Fruit fly (Drosophila melanogaster): ENCODE data around the gene Cypl.
A peak's percentile ranks its signal among the peaks of the same experiment; 100 is the strongest.

The Cypl gene

DNA sequence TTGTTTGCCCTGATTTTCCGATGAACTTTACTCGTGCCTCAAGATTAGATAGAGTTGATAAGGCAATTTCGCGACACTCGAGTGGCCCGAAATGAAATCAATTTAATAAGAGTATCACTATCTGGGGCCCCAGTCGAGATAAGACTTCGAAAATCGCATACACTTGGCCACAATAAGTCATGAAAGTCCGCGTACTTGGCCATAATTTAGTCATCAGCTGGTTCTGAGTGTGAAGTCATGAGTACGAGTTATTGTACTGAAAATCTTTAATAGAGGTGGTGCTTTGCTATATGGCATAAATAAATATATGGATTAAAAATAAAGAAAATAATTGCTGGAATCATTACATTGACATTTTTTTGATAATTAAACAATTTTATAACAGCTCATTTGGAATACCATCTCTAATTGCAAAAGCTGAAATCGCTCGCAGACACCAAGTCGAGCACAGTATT is 30.9 kb downstream of the Cypl start:
- TF ChIP-seq CG17801 (GFP tag; optimal IDR thresholded peaks at IDR 0.05; ENCODE audit: partially characterized antibody): no peak

DNA sequence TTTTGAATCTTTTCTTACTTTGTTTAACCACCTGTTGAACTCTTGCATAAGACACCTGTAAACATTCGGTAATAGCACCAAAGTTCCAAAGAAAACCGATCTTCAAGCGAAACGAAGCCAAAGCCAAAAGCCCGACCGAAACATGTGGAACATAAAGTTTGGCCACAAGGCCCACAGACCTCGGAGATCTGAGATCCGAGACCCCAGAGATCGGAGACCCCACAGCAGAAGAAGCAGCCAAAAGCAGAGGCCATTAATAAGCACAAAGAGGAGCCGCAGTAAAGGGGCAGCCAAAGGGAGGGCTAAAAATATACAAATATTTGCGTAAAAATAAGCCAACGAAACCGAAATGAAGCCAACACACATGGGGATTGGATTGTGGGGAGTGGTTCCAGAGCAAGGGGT is 31.9 kb downstream of the Cypl start:
- TF ChIP-seq CG17801 (GFP tag; optimal IDR thresholded peaks at IDR 0.05; ENCODE audit: partially characterized antibody): no peak

dm6 chr3L:507576-508322 is 35.0 kb downstream of the Cypl start:
- no peak for TF ChIP-seq CG17801 (GFP tag; optimal IDR thresholded peaks at IDR 0.05; ENCODE audit: partially characterized antibody)

- TF ChIP-seq CG17801 (GFP tag; optimal IDR thresholded peaks at IDR 0.05; ENCODE audit: partially characterized antibody): peak; percentile 15
These were observed 36.8 kb downstream of the Cypl start for dm6 chr3L:505782-506408.

dm6 chr3L:500351-501015 is 42.2 kb downstream of the Cypl start, which contains the start of the genes CG34267 and CG34268:
Gene CG34267 (minus strand): TSS chr3L:500451.
Gene CG34268 (plus strand): TSS chr3L:500965.
- no peak for TF ChIP-seq CG17801 (GFP tag; optimal IDR thresholded peaks at IDR 0.05; ENCODE audit: partially characterized antibody)
